Fruit fly (Drosophila melanogaster): ENCODE data around the gene CG5103.

- TF ChIP-seq bab1 (GFP tag; optimal IDR thresholded peaks at IDR 0.05) (no peak), kay (GFP tag; ENCODE audit: borderline replicate concordance) (no peak), Mnt (GFP tag; optimal IDR thresholded peaks at IDR 0.05) (no peak), pad (GFP tag; optimal IDR thresholded peaks at IDR 0.05) (no peak), CG5204 (GFP tag; optimal IDR thresholded peaks at IDR 0.05) (no peak), cnc (optimal IDR thresholded peaks at IDR 0.05) (no peak), cic (GFP tag; optimal IDR thresholded peaks at IDR 0.05) (no peak), CG1620 (GFP tag; optimal IDR thresholded peaks at IDR 0.05) (no peak), Hr96 (GFP tag; optimal IDR thresholded peaks at IDR 0.05) (no peak)
Measured at dm6 chr3L:18296452-18296851, 2.4 kb upstream of the CG5103 start.

Data from whole organism, adult.